Worm (Caenorhabditis elegans): ENCODE measurements around the gene unc-22.

The unc-22 gene

ce11 chrIV:12031003-12031402 is 20.2 kb upstream of the unc-22 start, which contains the start of the genes T12G3.6 and mrpl-51:
T12G3.6 (minus strand) TSS chrIV:12031271.
mrpl-51 (plus strand) TSS chrIV:12031324.
- TF ChIP-seq unc-62 (GFP tag; optimal IDR thresholded peaks at IDR 0.05): no peak

DNA sequence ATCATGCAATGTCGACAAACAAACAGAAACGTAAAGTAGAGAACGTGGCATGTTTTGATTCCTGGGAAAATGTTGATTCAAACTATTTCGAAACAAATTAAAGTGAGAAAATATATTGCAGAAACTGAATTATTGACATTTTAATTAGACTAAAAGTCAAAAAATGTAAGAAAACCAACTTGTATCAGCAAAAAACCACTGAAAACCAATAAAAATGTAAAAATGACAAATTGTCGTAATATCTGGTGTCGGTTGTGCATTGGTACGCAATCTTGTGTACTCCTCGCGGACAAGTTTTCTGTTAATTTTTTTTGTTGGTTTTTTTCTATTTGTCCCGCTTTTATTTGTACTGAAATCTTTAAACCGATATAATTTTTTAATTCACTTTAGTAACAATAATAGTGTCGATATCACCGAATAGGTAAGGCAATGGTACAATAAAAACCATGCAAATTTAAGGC is 18.9 kb upstream of the unc-22 start, which contains the start of gene T12G3.11:
T12G3.11 (minus strand) TSS at position 51 of the 461 bp plus-strand sequence.
- TF ChIP-seq unc-62 (GFP tag; optimal IDR thresholded peaks at IDR 0.05): no peak

DNA sequence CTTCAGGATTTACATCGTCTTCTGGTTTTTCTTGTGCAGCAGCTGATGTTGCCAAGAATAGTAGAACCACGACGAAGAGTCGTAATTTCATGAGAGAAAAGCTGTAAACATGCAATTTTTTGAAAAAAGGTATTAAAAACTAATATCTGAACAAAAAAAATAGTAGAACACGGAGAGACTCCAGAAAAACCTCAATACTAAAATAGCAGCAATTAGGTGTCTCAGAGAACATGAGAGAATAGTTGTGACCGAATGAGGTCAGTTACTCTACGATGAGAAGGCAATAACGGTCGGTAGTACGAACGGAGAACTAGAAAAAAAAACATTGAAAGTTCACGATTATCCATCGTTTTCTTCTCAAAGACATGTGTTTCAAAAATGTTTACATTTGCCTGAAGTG is 18.3 kb upstream of the unc-22 start, which contains the start of gene tgn-38:
tgn-38 (minus strand) TSS at position 101 of the 400 bp plus-strand sequence.
- no peak for TF ChIP-seq unc-62 (GFP tag; optimal IDR thresholded peaks at IDR 0.05)

DNA sequence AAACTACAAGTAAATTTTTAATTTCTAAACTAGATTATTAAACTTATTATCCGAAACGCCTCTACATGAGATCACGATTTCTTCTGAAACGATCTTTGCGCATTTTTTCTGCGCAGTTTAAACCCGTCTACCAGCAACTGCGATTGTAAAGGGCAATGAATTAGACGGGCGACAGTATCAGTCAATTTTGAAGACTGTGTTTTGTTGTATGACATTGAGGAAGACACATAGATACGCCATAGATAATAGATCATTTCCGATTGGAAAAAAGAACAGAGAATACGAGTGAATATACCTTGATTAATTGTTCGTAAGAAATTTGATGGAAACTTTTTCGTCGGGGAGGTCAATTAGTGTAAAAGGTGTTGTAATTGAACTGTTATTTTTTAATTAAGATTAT is 10.6 kb upstream of the unc-22 start:
- no peak for TF ChIP-seq unc-62 (GFP tag; optimal IDR thresholded peaks at IDR 0.05)

DNA sequence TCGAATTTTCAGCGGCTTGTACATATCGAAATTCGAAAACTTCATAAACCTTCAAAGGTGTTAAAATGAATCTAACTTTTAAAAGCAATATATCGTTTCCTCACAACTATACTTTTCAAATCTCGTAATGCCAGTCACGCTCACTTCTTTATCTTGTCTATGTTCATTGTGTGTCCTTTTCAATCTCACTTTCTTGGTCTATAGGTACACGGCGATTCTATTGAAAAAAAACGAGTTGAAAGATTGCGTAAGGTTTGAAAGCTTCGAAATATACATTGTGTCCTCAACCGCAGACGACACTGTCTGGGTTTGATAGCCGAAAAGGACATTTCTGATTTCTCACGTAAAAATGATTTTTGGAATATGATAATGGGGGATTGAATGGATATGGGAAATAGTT is 8.1 kb upstream of the unc-22 start:
- no peak for TF ChIP-seq unc-62 (GFP tag; optimal IDR thresholded peaks at IDR 0.05)

- no peak for TF ChIP-seq unc-62 (GFP tag; optimal IDR thresholded peaks at IDR 0.05)
Observed at ce11 chrIV:12015586-12015985, 4.8 kb upstream of the unc-22 start, which contains the start of gene lips-6. lips-6 (minus strand) TSS chrIV:12015686.

- no peak for TF ChIP-seq unc-62 (GFP tag; optimal IDR thresholded peaks at IDR 0.05)
Observed at ce11 chrIV:12013120-12013519, 2.3 kb upstream of the unc-22 start, which contains the start of gene spe-17. spe-17 (plus strand) TSS chrIV:12013420.

DNA sequence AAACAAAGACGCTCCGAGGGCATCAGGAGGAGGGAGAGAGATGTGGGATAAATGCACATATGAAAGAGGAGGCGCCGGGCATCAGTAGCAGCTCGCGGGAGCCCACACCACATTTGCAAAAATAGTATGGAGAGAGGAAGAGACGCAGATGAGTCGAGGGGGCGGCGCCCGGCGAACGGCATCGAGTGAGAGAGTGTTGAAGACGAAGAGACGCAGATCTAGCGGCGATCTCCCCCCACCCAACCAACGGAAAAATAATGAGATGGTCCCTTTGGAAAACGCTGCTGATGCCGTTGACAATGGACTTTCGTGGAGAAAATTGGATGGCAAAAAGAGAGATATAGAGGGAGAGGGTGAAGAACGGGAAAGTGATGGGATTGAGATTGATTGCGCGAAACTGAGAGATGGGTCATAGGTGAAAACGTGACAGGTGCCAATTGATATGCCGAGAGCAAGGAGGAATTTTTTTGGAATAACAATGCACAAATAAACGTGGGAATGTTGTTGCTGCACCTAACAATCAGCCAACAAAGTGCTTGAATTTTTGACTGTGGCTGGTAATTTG is 1.7 kb upstream of the unc-22 start:
- TF ChIP-seq unc-62 (GFP tag; optimal IDR thresholded peaks at IDR 0.05): no peak

DNA sequence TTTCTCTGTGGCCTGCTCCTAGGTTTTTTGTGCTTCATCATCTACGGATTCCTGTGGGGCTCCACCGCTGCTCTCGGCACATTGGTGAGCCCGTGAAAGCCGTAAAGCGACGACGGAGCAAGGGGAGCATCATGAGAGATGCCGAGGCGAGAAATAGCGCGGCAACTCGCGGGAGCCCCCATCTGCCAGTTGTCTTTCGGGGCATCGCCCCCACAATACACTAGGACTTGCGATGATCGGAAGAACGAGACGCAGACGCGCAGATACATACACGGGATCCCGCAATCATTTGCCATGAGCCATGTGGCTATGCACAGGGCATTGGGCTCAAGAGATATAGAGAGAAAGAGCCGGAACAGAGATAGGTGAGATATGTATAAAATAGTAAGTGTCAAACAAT is 430 bp downstream of the unc-22 start:
- TF ChIP-seq unc-62 (GFP tag; optimal IDR thresholded peaks at IDR 0.05): no peak

DNA sequence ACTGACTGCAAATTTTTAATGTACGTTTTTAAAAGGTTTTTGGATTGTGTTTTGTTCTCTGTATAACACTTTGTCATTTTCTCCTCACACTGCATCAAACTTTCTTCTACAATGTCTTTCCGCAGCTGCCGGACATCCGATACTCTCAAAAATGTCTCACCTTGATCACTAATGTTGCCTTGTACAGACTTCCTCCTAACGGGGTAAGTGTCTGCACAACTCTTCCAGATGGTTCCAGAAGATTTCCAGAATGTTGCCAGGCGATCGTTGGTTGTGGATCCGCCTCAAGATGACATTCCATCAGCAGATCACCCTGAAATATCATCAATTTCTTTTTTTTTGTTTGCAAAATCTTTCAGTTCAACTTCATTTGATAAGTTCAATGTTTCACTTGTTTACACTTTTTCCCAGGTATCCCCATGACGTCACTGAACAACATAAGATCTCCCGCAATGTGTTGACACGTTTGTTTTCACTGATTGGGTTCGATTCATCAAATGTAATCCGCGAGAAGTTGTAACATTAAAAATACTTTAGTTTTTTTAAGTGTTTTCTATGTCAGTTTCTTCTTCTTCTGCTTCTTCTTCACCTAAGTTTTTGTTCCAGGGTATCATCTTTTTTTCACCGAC is 1.6 kb downstream of the unc-22 start:
- TF ChIP-seq unc-62 (GFP tag; optimal IDR thresholded peaks at IDR 0.05): no peak

DNA sequence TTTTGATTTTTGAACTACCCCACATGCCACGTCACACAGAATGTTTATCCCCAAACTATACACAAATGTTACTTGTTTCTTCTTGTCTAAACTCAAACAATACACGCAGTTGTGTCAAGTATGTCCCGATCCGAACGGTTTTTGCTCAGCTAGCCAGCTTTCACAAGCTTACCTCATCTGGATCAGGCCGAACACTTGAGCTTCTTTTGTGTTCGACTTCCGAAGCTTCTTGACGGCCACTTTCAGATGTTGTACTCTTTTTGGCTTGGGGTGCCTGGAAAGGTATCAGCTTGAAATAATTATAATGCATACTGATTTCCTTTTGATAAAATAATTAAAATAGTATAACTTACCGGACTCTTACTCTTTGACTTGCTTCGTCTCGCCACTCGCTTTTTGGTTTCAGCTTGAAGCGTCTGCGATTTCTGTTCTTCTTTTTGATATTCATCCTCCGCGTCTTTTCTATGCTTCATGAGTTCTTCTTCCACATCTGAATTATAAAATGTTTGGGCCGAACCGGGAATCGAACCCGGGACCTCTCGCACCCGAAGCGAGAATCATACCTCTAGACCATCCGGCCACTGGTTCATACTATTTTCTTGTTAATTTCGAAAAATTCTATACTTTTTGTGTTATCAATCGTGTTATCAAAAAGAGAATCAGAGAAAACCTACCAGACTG is 5.6 kb downstream of the unc-22 start:
- TF ChIP-seq unc-62 (GFP tag; optimal IDR thresholded peaks at IDR 0.05): no peak

- no peak for TF ChIP-seq unc-62 (GFP tag; optimal IDR thresholded peaks at IDR 0.05)
Observed at ce11 chrIV:11986407-11986806, 24.4 kb downstream of the unc-22 start.

ce11 chrIV:11970171-11970570 is 40.6 kb downstream of the unc-22 start, which contains the start of gene ZK829.9:
ZK829.9 (plus strand) TSS chrIV:11970534.
- no peak for TF ChIP-seq unc-62 (GFP tag; optimal IDR thresholded peaks at IDR 0.05)

DNA sequence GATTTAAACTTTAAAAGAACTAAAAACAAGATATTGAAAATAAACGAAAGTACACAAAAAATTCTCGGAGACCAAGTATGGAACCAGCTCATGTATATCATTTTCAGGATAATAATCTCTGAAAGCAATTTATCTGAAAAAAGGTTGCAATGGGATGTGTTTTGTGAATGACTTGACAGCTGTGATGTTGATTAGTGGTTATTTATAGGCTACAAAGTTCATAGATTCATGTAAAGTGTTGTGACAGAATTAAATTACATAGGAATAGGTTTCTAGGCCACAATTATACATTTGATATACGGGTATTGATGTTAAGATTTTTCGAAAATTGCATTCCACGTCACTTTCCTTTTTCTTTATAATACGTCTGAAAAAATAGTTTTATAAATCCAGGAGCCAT is 45.5 kb downstream of the unc-22 start, which contains the start of gene srj-1:
srj-1 (minus strand) TSS at position 101 of the 400 bp plus-strand sequence.
- no peak for TF ChIP-seq unc-62 (GFP tag; optimal IDR thresholded peaks at IDR 0.05)

- no peak for TF ChIP-seq unc-62 (GFP tag; optimal IDR thresholded peaks at IDR 0.05)
Observed at ce11 chrIV:11961485-11962255, 49.1 kb downstream of the unc-22 start, which contains the start of gene ZK829.7. ZK829.7 (minus strand) TSS chrIV:11961535.

ce11 chrIV:11959573-11959972 is 51.2 kb downstream of the unc-22 start, which contains the start of gene tgt-1:
tgt-1 (minus strand) TSS chrIV:11959804.
- no peak for TF ChIP-seq unc-62 (GFP tag; optimal IDR thresholded peaks at IDR 0.05)
